Worm (Caenorhabditis elegans): ENCODE results near the gene swsn-7.

DNA sequence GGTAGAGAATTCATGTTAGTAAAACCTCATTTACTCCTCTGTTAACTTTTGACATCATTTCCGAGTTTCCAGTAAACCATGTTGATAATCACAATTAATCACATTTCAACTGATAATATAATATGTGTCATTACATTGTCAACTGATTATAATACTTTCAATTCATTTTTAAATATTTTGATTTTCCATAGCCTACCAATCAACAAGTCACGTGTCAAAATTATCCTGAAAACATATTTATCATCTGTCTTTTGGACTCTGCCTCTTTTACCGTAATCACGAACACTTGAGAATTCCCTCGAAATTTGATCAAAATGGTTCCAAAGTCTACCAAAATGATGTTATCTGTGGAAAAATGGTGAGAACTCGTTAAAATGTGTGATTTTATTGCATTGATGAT is 46.5 kb upstream of the swsn-7 start:
- TF ChIP-seq unc-55 (GFP tag; optimal IDR thresholded peaks at IDR 0.05) = no peak
- no peak for TF ChIP-seq ama-1 (optimal IDR thresholded peaks at IDR 0.05)
- no peak for TF ChIP-seq nhr-6 (tag; optimal IDR thresholded peaks at IDR 0.05)
- TF ChIP-seq nhr-77 (tag; optimal IDR thresholded peaks at IDR 0.05) = no peak
- TF ChIP-seq skn-1 (tag; optimal IDR thresholded peaks at IDR 0.05) = no peak
- no peak for TF ChIP-seq zag-1 (tag; optimal IDR thresholded peaks at IDR 0.05)
- TF ChIP-seq ztf-4 (tag; optimal IDR thresholded peaks at IDR 0.05) = no peak
- no peak for TF ChIP-seq ZK546.5 (tag; optimal IDR thresholded peaks at IDR 0.05)
- TF ChIP-seq nhr-10 (tag; optimal IDR thresholded peaks at IDR 0.05) = no peak
